Worm (Caenorhabditis elegans): ENCODE results near the gene F02C9.2.

ce11 chrV:3169838-3170237 lies 36.3 kb downstream of the F02C9.2 start, which contains the start of gene srbc-6:
- TF ChIP-seq ztf-29 (GFP tag; IDR thresholded peaks at IDR 0.05) (no peak), cog-1 (tag; optimal IDR thresholded peaks at IDR 0.05) (no peak), T22C8.4 (GFP tag; IDR thresholded peaks at IDR 0.05) (no peak), flt-1 (GFP tag; IDR thresholded peaks at IDR 0.05) (no peak), klf-2 (GFP tag; conservative IDR thresholded peaks at IDR 0.05) (no peak)
